Fruit fly (Drosophila melanogaster): ENCODE measurements around the gene MED25.

MED25 gene

DNA sequence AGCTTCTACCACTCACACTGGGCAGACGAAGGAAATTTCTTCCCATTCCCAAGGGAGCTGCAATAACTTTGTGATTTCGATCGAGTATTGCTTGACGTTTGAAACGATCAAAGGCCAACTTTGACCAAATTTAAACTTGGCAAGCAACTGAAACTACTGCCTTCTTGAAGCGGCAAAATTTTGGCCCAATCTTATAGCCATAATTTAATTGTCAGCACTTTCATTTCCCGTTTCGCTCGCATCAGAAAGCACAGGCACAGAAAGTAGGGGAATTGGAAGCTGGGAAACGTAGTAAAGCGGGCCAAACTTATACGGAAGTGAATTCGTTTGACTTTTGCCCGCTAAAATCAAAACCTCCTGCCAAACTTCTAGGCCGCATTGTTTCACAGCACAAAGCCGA lies 50.9 kb downstream of the MED25 start, which contains the start of gene CG4390:
Gene CG4390, minus strand, starts transcription at position 101 of the 400 bp plus-strand sequence.
- TF ChIP-seq insv (optimal IDR thresholded peaks at IDR 0.05) (no peak), Sin3A (optimal IDR thresholded peaks at IDR 0.05) (no peak), psq (optimal IDR thresholded peaks at IDR 0.05) (no peak), ttk (optimal IDR thresholded peaks at IDR 0.05) (no peak), h (optimal IDR thresholded peaks at IDR 0.05) (no peak)

Measured in Kc167 (cell line).